Worm (Caenorhabditis elegans) whole organism, mixed stage, embryonic: ENCODE results near the gene T26H10.2.

Experiments used
- ceh-83 ChIP-seq: fragments of 200-800 bp; sonication (Bioruptor generic); optimal IDR thresholded peaks from 2 replicates; lab custom pipeline; 2018; ENCODE audit warnings: mild to moderate bottlenecking, missing genetic modification characterization, missing compliant biosample characterization
- elt-1 ChIP-seq: sonication (generic microtip); optimal IDR thresholded peaks from 2 replicates; lab custom pipeline; 2017; ENCODE audit warnings: missing genetic modification characterization, mild to moderate bottlenecking, missing compliant biosample characterization, antibody characterized with exemption, moderate library complexity, borderline replicate concordance; ENCODE audit not compliant: insufficient read depth
- elt-3 ChIP-seq: fragments of 150-350 bp; optimal IDR thresholded peaks from 2 replicates; lab custom pipeline; 2014; ENCODE audit warnings: missing biosample characterization, missing genetic modification characterization
- ham-2 ChIP-seq: fragments of 200-800 bp; sonication (Bioruptor generic); optimal IDR thresholded peaks from 2 replicates; lab custom pipeline; 2018; ENCODE audit warnings: mild to moderate bottlenecking, missing genetic modification characterization, missing compliant biosample characterization
- lin-13 ChIP-seq: fragments of 150-350 bp; optimal IDR thresholded peaks from 2 replicates; lab custom pipeline; 2014; ENCODE audit warnings: missing biosample characterization, missing genetic modification characterization
- nhr-237 ChIP-seq: fragments of 150-350 bp; optimal IDR thresholded peaks from 2 replicates; lab custom pipeline; 2014; ENCODE audit warnings: missing biosample characterization, missing genetic modification characterization
- nhr-28 ChIP-seq: fragments of 150-350 bp; optimal IDR thresholded peaks from 2 replicates; lab custom pipeline; 2014; ENCODE audit warnings: missing biosample characterization, missing genetic modification characterization
- nhr-76 ChIP-seq: sonication (generic microtip); optimal IDR thresholded peaks from 2 replicates; lab custom pipeline; 2017; ENCODE audit warnings: missing biosample characterization, missing genetic modification characterization
- pha-4 ChIP-seq: fragments of 150-350 bp; optimal IDR thresholded peaks from 2 replicates; lab custom pipeline; 2018; ENCODE audit warnings: missing biosample characterization, missing genetic modification reagents, missing genetic modification characterization
- snpc-4 ChIP-seq: fragments of 150-350 bp; optimal IDR thresholded peaks from 2 replicates; lab custom pipeline; 2014; ENCODE audit warnings: missing biosample characterization, missing genetic modification characterization
- sptf-1 ChIP-seq: sonication (generic microtip); optimal IDR thresholded peaks from 2 replicates; lab custom pipeline; 2017; ENCODE audit warnings: mild to moderate bottlenecking, missing genetic modification characterization, moderate library complexity, missing compliant biosample characterization
- unc-39 ChIP-seq: fragments of 150-350 bp; optimal IDR thresholded peaks from 2 replicates; lab custom pipeline; 2014; ENCODE audit warnings: missing biosample characterization, missing genetic modification characterization
- unc-62 ChIP-seq: fragments of 150-350 bp; optimal IDR thresholded peaks from 2 replicates; lab custom pipeline; 2014; ENCODE audit warnings: missing biosample characterization, missing genetic modification reagents, missing genetic modification characterization
- ztf-11 ChIP-seq: fragments of 150-350 bp; optimal IDR thresholded peaks from 2 replicates; lab custom pipeline; 2014; ENCODE audit warnings: missing biosample characterization, missing genetic modification characterization

- TF ChIP-seq ham-2 (GFP tag; lab: Kevin White, UChicago) (no peak), nhr-28 (tag; lab: Kevin White, UChicago) (no peak), snpc-4 (tag; lab: Kevin White, UChicago) (no peak), unc-39 (tag; lab: Kevin White, UChicago) (no peak), pha-4 (tag; lab: Kevin White, UChicago) (no peak), elt-3 (tag; lab: Kevin White, UChicago) (no peak), sptf-1 (tag; lab: Kevin White, UChicago) (no peak), elt-1 (tag; lab: Kevin White, UChicago) (no peak), nhr-237 (no peak), lin-13 (tag; lab: Kevin White, UChicago) (no peak), ceh-83 (GFP tag; lab: Kevin White, UChicago) (no peak), nhr-76 (tag; lab: Kevin White, UChicago) (no peak), ztf-11 (tag; lab: Kevin White, UChicago) (no peak), unc-62 (GFP tag; lab: Kevin White, UChicago) (no peak)
These were observed 41.4 kb downstream of the T26H10.2 start, which contains the start of gene F55C10.5 for ce11 chrV:11383032-11383431.
